Fruit fly (Drosophila melanogaster) whole organism, pupa: ENCODE measurements around the gene CG7551.

Source experiments
- CG10348 ChIP-seq: fragments of 200-800 bp; sonication (Bioruptor generic); IDR thresholded peaks from 2 replicates; pipeline ENCODE4 v1.3.6; 2022; ENCODE audit warnings: missing biosample characterization, missing genetic modification characterization
- CG12605 ChIP-seq: fragments of 200-800 bp; sonication (Bioruptor generic); IDR thresholded peaks from 2 replicates; pipeline ENCODE4 v1.3.6; 2022; ENCODE audit warnings: missing biosample characterization, missing genetic modification characterization
- CG13204 ChIP-seq: fragments of 200-800 bp; sonication (Bioruptor generic); optimal IDR thresholded peaks from 2 replicates; lab custom pipeline; 2018; ENCODE audit warnings: missing biosample characterization, mild to moderate bottlenecking, missing genetic modification characterization, moderate library complexity
- CG14655 ChIP-seq: fragments of 200-800 bp; sonication (Bioruptor generic); optimal IDR thresholded peaks from 3 replicates; lab custom pipeline; 2017; ENCODE audit warnings: mild to moderate bottlenecking, missing biosample characterization, missing genetic modification reagents, missing genetic modification characterization
- CG15710 ChIP-seq: fragments of 200-800 bp; sonication (Bioruptor generic); optimal IDR thresholded peaks from 2 replicates; lab custom pipeline; 2018; ENCODE audit warnings: missing biosample characterization, mild to moderate bottlenecking, missing genetic modification characterization, moderate library complexity
- CG17806 ChIP-seq: fragments of 200-800 bp; sonication (Bioruptor generic); optimal IDR thresholded peaks from 2 replicates; lab custom pipeline; 2018; ENCODE audit warnings: missing biosample characterization, mild to moderate bottlenecking, missing genetic modification characterization, moderate library complexity
- CG32121 ChIP-seq: fragments of 200-800 bp; sonication (Bioruptor generic); IDR thresholded peaks from 2 replicates; pipeline ENCODE4 v1.3.6; 2022; ENCODE audit warnings: missing biosample characterization, missing genetic modification characterization
- CG34367 ChIP-seq: fragments of 200-800 bp; sonication (Bioruptor generic); optimal IDR thresholded peaks from 2 replicates; lab custom pipeline; 2018; ENCODE audit warnings: missing biosample characterization, mild to moderate bottlenecking, missing genetic modification characterization
- CG4496 ChIP-seq: fragments of 200-800 bp; sonication (Bioruptor generic); IDR thresholded peaks from 3 replicates; pipeline ENCODE4 v1.3.6; 2022; ENCODE audit warnings: missing biosample characterization, missing genetic modification characterization
- CG8159 ChIP-seq: fragments of 200-800 bp; sonication (Bioruptor generic); optimal IDR thresholded peaks from 3 replicates; lab custom pipeline; 2018; ENCODE audit warnings: missing biosample characterization, mild to moderate bottlenecking, missing genetic modification characterization, moderate library complexity
- CG8301 ChIP-seq: fragments of 200-800 bp; sonication (Bioruptor generic); optimal IDR thresholded peaks from 2 replicates; lab custom pipeline; 2018; ENCODE audit warnings: missing biosample characterization, mild to moderate bottlenecking, missing genetic modification characterization
- CG9948 ChIP-seq: fragments of 200-800 bp; sonication (Bioruptor generic); optimal IDR thresholded peaks from 2 replicates; lab custom pipeline; 2018; ENCODE audit warnings: missing biosample characterization, mild to moderate bottlenecking, missing genetic modification characterization, moderate library complexity
- D1 ChIP-seq: fragments of 200-800 bp; sonication (Bioruptor generic); optimal IDR thresholded peaks from 2 replicates; lab custom pipeline; 2018; ENCODE audit warnings: missing biosample characterization, mild to moderate bottlenecking, missing genetic modification characterization, moderate library complexity
- EcR ChIP-seq: fragments of 200-800 bp; sonication (Bioruptor generic); optimal IDR thresholded peaks from 3 replicates; lab custom pipeline; 2019; ENCODE audit warnings: missing biosample characterization, missing genetic modification characterization, mild to moderate bottlenecking, moderate library complexity, missing genetic modification reagents
- Ets98B ChIP-seq: fragments of 200-800 bp; sonication (Bioruptor generic); IDR thresholded peaks from 2 replicates; pipeline ENCODE4 v1.3.6; 2022; ENCODE audit warnings: missing biosample characterization, missing genetic modification characterization
- Pif1A ChIP-seq: fragments of 200-800 bp; sonication (Bioruptor generic); optimal IDR thresholded peaks from 3 replicates; lab custom pipeline; 2016; ENCODE audit warnings: missing biosample characterization, missing genetic modification characterization
- Pif1B ChIP-seq: fragments of 200-800 bp; sonication (Bioruptor generic); optimal IDR thresholded peaks from 3 replicates; lab custom pipeline; 2016; ENCODE audit warnings: missing biosample characterization, missing genetic modification characterization
- Snoo ChIP-seq: fragments of 200-800 bp; sonication (Bioruptor generic); optimal IDR thresholded peaks from 3 replicates; lab custom pipeline; 2017; ENCODE audit warnings: missing biosample characterization, mild to moderate bottlenecking, missing genetic modification characterization, inconsistent platforms
- fd96Ca ChIP-seq: fragments of 200-800 bp; sonication (Bioruptor generic); IDR thresholded peaks from 3 replicates; pipeline ENCODE4 v1.3.6; 2022; ENCODE audit warnings: missing biosample characterization, missing genetic modification characterization
- gl ChIP-seq: fragments of 200-800 bp; sonication (Bioruptor generic); optimal IDR thresholded peaks from 2 replicates; lab custom pipeline; 2018; ENCODE audit warnings: missing biosample characterization, mild to moderate bottlenecking, missing genetic modification characterization
- rn ChIP-seq: fragments of 200-800 bp; sonication (Bioruptor generic); IDR thresholded peaks from 2 replicates; pipeline ENCODE4 v1.3.6; 2022; ENCODE audit warnings: missing biosample characterization, missing genetic modification characterization

The CG7551 gene

DNA sequence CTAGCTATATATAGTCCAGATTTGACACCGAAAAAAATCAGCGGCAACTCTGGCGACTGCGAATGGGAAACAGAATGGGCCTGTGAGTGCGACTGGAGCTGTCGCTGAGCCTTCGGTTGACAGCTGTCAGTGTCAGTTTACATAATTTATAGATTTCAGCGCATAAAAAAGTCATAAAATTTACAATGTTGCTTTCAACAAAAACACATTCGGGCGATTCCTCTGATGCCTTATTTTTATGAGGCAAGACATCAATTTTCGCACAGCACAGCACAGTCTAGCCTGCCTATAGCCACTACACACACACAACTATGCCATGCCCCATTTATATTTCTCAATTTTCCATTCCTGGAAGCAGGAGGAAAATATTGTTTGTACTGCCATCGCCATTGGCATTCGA lies 14.1 kb downstream of the CG7551 start:
- TF ChIP-seq rn (GFP tag; lab: Robert Waterston, UW) (no peak), CG15710 (tag; lab: Kevin White, UChicago) (no peak), CG17806 (no peak), CG32121 (no peak), CG13204 (no peak), D1 (tag; lab: Kevin White, UChicago) (no peak)
- TF ChIP-seq, all 21 proteins: peak for 0

DNA sequence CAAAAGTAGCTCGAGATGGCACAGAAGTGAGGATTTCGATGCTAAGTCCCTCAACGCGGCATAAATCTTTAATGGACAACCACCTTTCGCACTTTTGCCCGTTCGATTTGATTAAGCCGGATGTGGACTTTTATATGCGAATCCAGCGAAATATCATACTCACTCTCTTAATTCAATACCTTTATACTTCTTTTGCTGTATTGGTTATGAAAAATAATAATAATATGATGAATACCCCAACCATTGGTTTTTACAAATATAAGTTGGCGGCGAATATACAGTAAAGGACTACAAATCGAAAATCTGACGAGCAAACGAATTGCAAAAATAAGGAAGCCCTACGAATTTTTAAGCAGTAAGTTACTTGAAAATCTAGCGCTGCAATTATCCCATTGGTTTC lies 14.7 kb downstream of the CG7551 start, which contains the start of gene Vha16-3:
TSS of gene Vha16-3 (plus strand) at position 301 of the 400 bp plus-strand sequence.
- TF ChIP-seq rn (GFP tag; lab: Robert Waterston, UW): no peak
- TF ChIP-seq fd96Ca (GFP tag; lab: Robert Waterston, UW): no peak
- TF ChIP-seq CG8301 (tag; lab: Kevin White, UChicago): no peak
- TF ChIP-seq CG9948 (tag; lab: Kevin White, UChicago): no peak
- no peak for TF ChIP-seq CG4496 (GFP tag; lab: Robert Waterston, UW)
- TF ChIP-seq CG34367: no peak
- no peak for TF ChIP-seq CG14655 (GFP tag; lab: Kevin White, UChicago)
- TF ChIP-seq Pif1B: no peak
- TF ChIP-seq CG10348 (GFP tag; lab: Robert Waterston, UW): no peak
- no peak for TF ChIP-seq CG13204
- TF ChIP-seq Pif1A: no peak
- TF ChIP-seq CG12605: no peak
- no peak for TF ChIP-seq CG32121
- TF ChIP-seq gl (tag; lab: Kevin White, UChicago): no peak
- no peak for TF ChIP-seq CG15710 (tag; lab: Kevin White, UChicago)
- TF ChIP-seq, all 21 proteins: peak for 0

DNA sequence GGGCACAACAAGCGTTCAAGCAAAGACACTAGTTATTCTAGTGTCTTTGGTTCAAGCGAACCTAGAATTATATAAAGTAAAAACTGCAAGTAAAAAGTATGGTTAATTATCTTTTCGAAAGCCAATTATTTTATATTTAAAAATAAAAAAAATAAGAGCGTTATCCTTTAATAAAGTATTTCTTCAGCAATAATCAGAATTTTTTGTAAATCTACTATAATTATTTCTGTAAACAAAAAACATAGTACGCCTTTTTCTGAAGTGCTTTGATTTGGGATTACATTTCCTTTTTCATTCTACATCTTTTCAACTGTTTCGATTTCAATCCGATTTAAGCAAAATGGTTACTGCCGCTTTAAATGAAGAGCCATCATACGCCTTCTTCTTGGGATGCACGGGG lies 16.4 kb downstream of the CG7551 start, which contains the start of gene Vha16-2:
TSS of gene Vha16-2 (plus strand) at position 301 of the 400 bp plus-strand sequence.
- TF ChIP-seq CG17806 (no peak), CG14655 (GFP tag; lab: Kevin White, UChicago) (no peak), D1 (tag; lab: Kevin White, UChicago) (no peak), CG4496 (GFP tag; lab: Robert Waterston, UW) (no peak), fd96Ca (GFP tag; lab: Robert Waterston, UW) (no peak), CG34367 (no peak), CG8159 (tag; lab: Kevin White, UChicago) (no peak), CG8301 (tag; lab: Kevin White, UChicago) (no peak), Snoo (tag; lab: Kevin White, UChicago) (no peak)

DNA sequence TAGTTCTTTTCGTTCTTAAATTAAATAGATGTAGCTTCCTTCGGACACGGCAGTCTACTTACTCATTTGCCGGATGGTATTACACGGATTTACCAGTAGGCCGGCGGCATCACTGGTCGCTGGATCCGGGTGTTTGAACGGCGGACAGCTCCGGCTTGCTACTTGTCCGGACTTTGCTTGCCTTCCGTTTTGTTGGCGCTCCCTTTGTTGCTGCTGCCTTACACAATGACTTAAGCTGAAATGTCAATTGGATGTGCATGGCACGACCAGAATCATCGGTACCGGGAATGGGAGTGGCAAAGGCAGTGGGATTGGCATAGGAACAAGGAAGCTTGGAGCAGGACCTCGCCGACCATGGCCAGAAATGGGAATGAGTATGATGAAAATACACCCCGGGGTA lies 22.0 kb downstream of the CG7551 start:
- no peak for TF ChIP-seq Pif1A
- no peak for TF ChIP-seq CG4496 (GFP tag; lab: Robert Waterston, UW)
- no peak for TF ChIP-seq CG9948 (tag; lab: Kevin White, UChicago)
- TF ChIP-seq fd96Ca (GFP tag; lab: Robert Waterston, UW): no peak
- no peak for TF ChIP-seq Ets98B
- no peak for TF ChIP-seq CG34367
- TF ChIP-seq CG14655 (GFP tag; lab: Kevin White, UChicago): no peak
- TF ChIP-seq CG17806: no peak
- no peak for TF ChIP-seq CG15710 (tag; lab: Kevin White, UChicago)
- TF ChIP-seq CG12605: no peak
- no peak for TF ChIP-seq CG8301 (tag; lab: Kevin White, UChicago)

DNA sequence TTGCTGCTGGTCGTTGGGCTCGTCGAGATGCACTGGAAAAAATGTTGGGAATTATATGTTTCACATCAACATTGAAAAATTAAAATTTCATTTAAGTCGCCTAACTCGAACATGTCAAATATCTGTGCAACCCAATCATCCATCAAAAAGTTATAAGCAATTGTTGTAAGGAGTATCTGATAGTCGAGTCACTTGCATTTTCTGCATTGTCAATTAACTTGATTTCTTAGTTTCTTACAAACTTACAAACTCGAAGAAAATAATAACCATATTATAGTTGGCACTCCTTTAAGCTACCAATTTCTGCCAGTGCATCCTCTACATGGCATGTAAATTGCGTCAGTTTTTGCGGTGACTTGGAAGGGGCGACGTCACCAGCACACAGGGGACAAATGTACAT lies 24.8 kb downstream of the CG7551 start:
- no peak; the same call in 2 of the 3 replicates for TF ChIP-seq fd96Ca (GFP tag; lab: Robert Waterston, UW)
- no peak for TF ChIP-seq rn (GFP tag; lab: Robert Waterston, UW)
- peak; percentile 70 for TF ChIP-seq CG15710 (tag; lab: Kevin White, UChicago)
- peak; percentile 44 for TF ChIP-seq CG8301 (tag; lab: Kevin White, UChicago)
- TF ChIP-seq CG14655 (GFP tag; lab: Kevin White, UChicago): peak; percentile 74
- no peak for TF ChIP-seq gl (tag; lab: Kevin White, UChicago)
- peak; percentile 62 for TF ChIP-seq Snoo (tag; lab: Kevin White, UChicago)
- TF ChIP-seq CG10348 (GFP tag; lab: Robert Waterston, UW): no peak
- no peak for TF ChIP-seq CG32121
- TF ChIP-seq Pif1B: peak; percentile 28
- peak; percentile 64; the same call in 2 of the 3 replicates for TF ChIP-seq CG4496 (GFP tag; lab: Robert Waterston, UW)
- peak; percentile 66 for TF ChIP-seq Pif1A
- TF ChIP-seq CG8159 (tag; lab: Kevin White, UChicago): peak; percentile 83
- peak; percentile 7 for TF ChIP-seq D1 (tag; lab: Kevin White, UChicago)
- TF ChIP-seq Ets98B: no peak
- TF ChIP-seq CG9948 (tag; lab: Kevin White, UChicago): peak; percentile 64
- TF ChIP-seq EcR: no peak
- TF ChIP-seq CG12605: no peak
- peak; percentile 68 for TF ChIP-seq CG34367
- peak; percentile 65 for TF ChIP-seq CG17806
- no peak for TF ChIP-seq CG13204

DNA sequence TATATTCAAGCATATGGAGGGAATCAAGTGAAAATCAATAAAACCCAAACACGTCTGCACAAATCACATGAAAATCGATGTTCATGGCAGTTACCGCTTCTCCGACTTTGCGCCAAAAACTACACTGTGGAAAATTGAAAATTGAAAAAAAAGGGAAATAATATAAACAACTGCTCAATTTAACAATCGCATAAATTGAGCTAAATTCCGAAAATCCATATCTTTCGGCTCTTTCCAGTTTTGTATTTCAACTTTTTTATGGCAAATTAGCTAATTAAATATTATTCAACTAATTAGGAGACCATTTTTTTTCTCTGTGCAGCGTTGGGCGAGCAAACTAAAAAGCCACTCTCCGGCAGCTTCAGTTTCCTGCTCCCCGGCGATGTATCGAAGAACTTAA lies 26.2 kb downstream of the CG7551 start:
- TF ChIP-seq CG8159 (tag; lab: Kevin White, UChicago): peak; percentile 12
- no peak for TF ChIP-seq CG15710 (tag; lab: Kevin White, UChicago)
- no peak for TF ChIP-seq gl (tag; lab: Kevin White, UChicago)
- no peak for TF ChIP-seq CG32121
- TF ChIP-seq CG17806: no peak
- peak; percentile 36 for TF ChIP-seq CG14655 (GFP tag; lab: Kevin White, UChicago)
- peak; percentile 9 for TF ChIP-seq CG8301 (tag; lab: Kevin White, UChicago)
- peak; percentile 13 for TF ChIP-seq Pif1A
- peak; percentile 9 for TF ChIP-seq CG9948 (tag; lab: Kevin White, UChicago)
